Fruit fly (Drosophila melanogaster): Measurements from ENCODE around the gene Or85a.

DNA sequence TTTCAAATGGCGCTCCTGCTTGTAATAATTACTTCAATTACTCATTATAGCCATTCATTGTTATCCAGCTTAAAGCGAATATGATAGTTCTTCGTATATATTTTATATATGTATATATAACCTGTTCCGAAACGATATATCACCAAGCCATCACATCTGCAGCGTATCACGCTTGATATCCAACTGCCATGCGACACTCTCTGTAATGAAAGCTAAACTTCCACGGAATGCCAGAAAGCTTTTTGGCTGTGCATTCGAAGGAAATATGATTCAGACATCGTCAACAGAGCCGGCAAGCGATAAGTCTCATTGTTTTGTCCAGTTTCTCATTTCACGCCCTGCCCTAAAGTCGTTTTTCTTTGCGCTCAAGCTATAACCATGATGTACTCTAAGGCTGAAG, 36.5 kb downstream of the Or85a start:
- TF ChIP-seq usp (GFP tag; optimal IDR thresholded peaks at IDR 0.05) (no peak), pan (optimal IDR thresholded peaks at IDR 0.05) (no peak), psq (optimal IDR thresholded peaks at IDR 0.05) (no peak), Dll (optimal IDR thresholded peaks at IDR 0.05) (no peak), CG8478 (optimal IDR thresholded peaks at IDR 0.05) (no peak), EcR (GFP tag; optimal IDR thresholded peaks at IDR 0.05) (no peak)
